Fruit fly (Drosophila melanogaster): Measurements from ENCODE around the gene Atet.

The Atet gene

DNA sequence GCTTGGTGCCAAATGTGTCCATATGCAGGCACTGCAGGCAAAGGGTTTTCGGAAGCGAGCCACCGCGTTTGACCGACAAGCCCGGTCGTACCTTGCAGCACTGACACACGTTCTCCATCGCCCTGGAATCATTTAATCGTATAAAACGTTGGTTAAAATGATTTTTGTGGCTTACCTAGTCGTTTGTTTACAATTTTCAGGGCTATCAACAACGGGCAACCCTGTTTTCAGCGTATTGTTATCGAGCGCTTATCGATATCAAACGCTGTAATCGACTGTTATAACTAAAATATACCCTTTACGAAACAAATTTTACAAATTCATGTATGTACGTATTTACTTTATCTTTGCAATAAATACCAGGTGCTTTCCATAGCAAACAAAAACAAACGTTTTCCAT is 48.8 kb downstream of the Atet start, which contains the start of gene CG17612 (continued):
- TF ChIP-seq CG2116 (GFP tag; optimal IDR thresholded peaks at IDR 0.05) (peak; percentile 92), en (GFP tag; optimal IDR thresholded peaks at IDR 0.05) (no peak), shn (GFP tag; optimal IDR thresholded peaks at IDR 0.05) (no peak), tgo (GFP tag; IDR thresholded peaks at IDR 0.05) (no peak), Taf1 (GFP tag; IDR thresholded peaks at IDR 0.05) (no peak), CG33557 (GFP tag; optimal IDR thresholded peaks at IDR 0.05) (no peak), CG14965 (GFP tag; optimal IDR thresholded peaks at IDR 0.05; ENCODE audit: borderline replicate concordance) (no peak), Hmr (GFP tag; optimal IDR thresholded peaks at IDR 0.05) (no peak), sr (GFP tag; IDR thresholded peaks at IDR 0.05) (no peak)

DNA sequence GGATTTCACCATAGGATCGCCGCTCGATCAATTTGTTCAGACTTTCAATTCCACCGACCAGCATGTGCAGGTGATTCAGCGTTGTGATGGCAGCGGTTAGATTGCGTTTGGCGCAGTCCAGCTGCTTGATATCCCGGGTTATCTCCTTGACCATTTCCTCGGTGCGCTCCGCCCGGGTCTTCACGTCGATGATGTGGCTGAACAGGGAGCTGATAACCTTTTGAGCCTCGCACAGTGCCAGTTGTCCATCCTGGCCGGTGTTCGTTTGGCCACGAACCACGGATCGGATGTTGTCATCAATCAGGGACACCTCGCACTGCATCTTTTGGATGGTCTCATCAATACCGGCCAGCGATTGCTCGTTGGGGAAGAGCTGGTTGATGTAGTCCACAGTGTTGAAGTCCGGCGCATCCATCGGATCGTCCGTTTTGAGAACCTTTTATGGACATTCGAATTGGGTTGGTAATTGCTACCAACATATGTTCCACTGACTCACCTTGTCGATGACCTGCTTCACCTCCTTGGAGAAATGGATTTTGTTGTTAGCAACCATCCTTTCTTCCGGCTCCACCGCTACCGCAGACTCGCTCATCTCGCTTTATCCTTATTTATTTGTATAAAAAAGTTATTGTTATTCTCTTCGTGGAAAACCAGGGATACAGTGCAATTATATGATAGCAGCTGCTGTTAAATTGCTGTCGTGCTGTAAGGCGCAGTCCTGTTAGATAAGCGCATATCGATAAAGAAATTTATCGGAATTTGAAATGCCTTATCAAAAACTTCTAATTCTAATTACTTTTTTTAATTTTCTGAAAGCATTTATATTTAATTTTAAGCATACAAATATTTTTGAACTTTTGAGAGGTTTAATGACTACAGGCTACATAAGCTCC is 51.9 kb downstream of the Atet start, which contains the start of gene Vps53:
Gene Vps53 (minus strand): TSS at position 676 of the 893 bp plus-strand sequence.
- TF ChIP-seq CG7928 (GFP tag; optimal IDR thresholded peaks at IDR 0.05) (peak; percentile 88), HLHmδ (GFP tag; optimal IDR thresholded peaks at IDR 0.05) (no peak), da (GFP tag; optimal IDR thresholded peaks at IDR 0.05) (no peak), Dbx (GFP tag; IDR thresholded peaks at IDR 0.05) (no peak), CG1832 (GFP tag; optimal IDR thresholded peaks at IDR 0.05) (no peak), CG6272 (GFP tag; IDR thresholded peaks at IDR 0.05) (no peak), GATAe (GFP tag; conservative IDR thresholded peaks at IDR 0.05) (peak; percentile 48; the same call in 1 of the 2 replicates), unc-4 (GFP tag; IDR thresholded peaks at IDR 0.05; ENCODE audit: partially characterized antibody) (peak; percentile 35; the same call in 1 of the 2 replicates), sisA (GFP tag; IDR thresholded peaks at IDR 0.05) (no peak), CG6854 (GFP tag; optimal IDR thresholded peaks at IDR 0.05) (no peak), Ptx1 (GFP tag; IDR thresholded peaks at IDR 0.05) (no peak), E2f1 (GFP tag; IDR thresholded peaks at IDR 0.05) (no peak), Ravus (GFP tag; IDR thresholded peaks at IDR 0.05) (no peak), croc (GFP tag; conservative IDR thresholded peaks at IDR 0.05) (no peak), ase (GFP tag; IDR thresholded peaks at IDR 0.05) (no peak), CG4617 (GFP tag; optimal IDR thresholded peaks at IDR 0.05; ENCODE audit: borderline replicate concordance) (peak; percentile 65), CG17612 (GFP tag; IDR thresholded peaks at IDR 0.05) (no peak), nom (GFP tag; optimal IDR thresholded peaks at IDR 0.05) (no peak), tgo (GFP tag; IDR thresholded peaks at IDR 0.05) (no peak), toy (GFP tag; IDR thresholded peaks at IDR 0.05) (no peak), sima (GFP tag; optimal IDR thresholded peaks at IDR 0.05) (no peak), sqz (GFP tag; optimal IDR thresholded peaks at IDR 0.05) (no peak), Antp (GFP tag; optimal IDR thresholded peaks at IDR 0.05) (no peak), crol (GFP tag; IDR thresholded peaks at IDR 0.05) (no peak), Dll (GFP tag; IDR thresholded peaks at IDR 0.05; ENCODE audit: partially characterized antibody) (peak; percentile 58; the same call in 2 of the 4 replicates), Side (GFP tag; optimal IDR thresholded peaks at IDR 0.05) (no peak), gce (GFP tag; IDR thresholded peaks at IDR 0.05) (no peak), kni (GFP tag; optimal IDR thresholded peaks at IDR 0.05) (no peak), pho (GFP tag; optimal IDR thresholded peaks at IDR 0.05) (no peak), Atf3 (GFP tag; optimal IDR thresholded peaks at IDR 0.05) (no peak), usp (GFP tag; optimal IDR thresholded peaks at IDR 0.05) (no peak), so (GFP tag; IDR thresholded peaks at IDR 0.05) (no peak), ash1 (GFP tag; optimal IDR thresholded peaks at IDR 0.05) (no peak), Myb (GFP tag; optimal IDR thresholded peaks at IDR 0.05) (peak; percentile 7), CG4707 (GFP tag; optimal IDR thresholded peaks at IDR 0.05) (no peak), Lhr (GFP tag; optimal IDR thresholded peaks at IDR 0.05) (no peak), nau (GFP tag; optimal IDR thresholded peaks at IDR 0.05) (no peak), CG34422 (GFP tag; IDR thresholded peaks at IDR 0.05) (no peak), sd (tag; optimal IDR thresholded peaks at IDR 0.05) (no peak), CG6813 (GFP tag; optimal IDR thresholded peaks at IDR 0.05) (no peak), p53 (GFP tag; optimal IDR thresholded peaks at IDR 0.05) (no peak)

All from whole organism, embryonic.